Fruit fly (Drosophila melanogaster) whole organism, prepupa: ENCODE measurements around the gene Bsg.

Source experiments
- CG8319 ChIP-seq: fragments of 200-800 bp; sonication (Bioruptor generic); optimal IDR thresholded peaks from 3 replicates; lab custom pipeline; 2016; ENCODE audit warnings: missing biosample characterization, missing genetic modification characterization
- OdsH ChIP-seq: fragments of 200-800 bp; sonication (Bioruptor generic); optimal IDR thresholded peaks from 3 replicates; lab custom pipeline; 2016; ENCODE audit warnings: missing biosample characterization, missing genetic modification characterization
- Sox15 ChIP-seq: fragments of 200-800 bp; sonication (Bioruptor generic); optimal IDR thresholded peaks from 3 replicates; lab custom pipeline; 2016; ENCODE audit warnings: missing biosample characterization, missing genetic modification characterization

- TF ChIP-seq CG8319 (GFP tag; lab: Kevin White, UChicago) = no peak
- TF ChIP-seq OdsH (GFP tag; lab: Kevin White, UChicago) = no peak
- TF ChIP-seq Sox15 (GFP tag; lab: Kevin White, UChicago) = no peak
Observed at dm6 chr2L:8103073-8103472, 19.9 kb downstream of the Bsg start.
